Worm (Caenorhabditis elegans) whole organism, L4/young adult: ENCODE measurements around the gene F15H10.8.

ENCODE experiments used
- W03F9.2 ChIP-seq: fragments of 150-350 bp; optimal IDR thresholded peaks from 2 replicates; lab custom pipeline; 2014; ENCODE audit warnings: missing biosample characterization, missing genetic modification characterization
- dao-5 ChIP-seq: sonication (generic microtip); optimal IDR thresholded peaks from 2 replicates; lab custom pipeline; 2016; ENCODE audit warnings: missing genotype, missing genetic modification characterization, moderate library complexity, missing compliant biosample characterization
- him-1 ChIP-seq: sonication (generic microtip); optimal IDR thresholded peaks from 2 replicates; lab custom pipeline; 2016; ENCODE audit warnings: missing genotype, missing genetic modification reagents, missing genetic modification characterization, missing compliant biosample characterization

DNA sequence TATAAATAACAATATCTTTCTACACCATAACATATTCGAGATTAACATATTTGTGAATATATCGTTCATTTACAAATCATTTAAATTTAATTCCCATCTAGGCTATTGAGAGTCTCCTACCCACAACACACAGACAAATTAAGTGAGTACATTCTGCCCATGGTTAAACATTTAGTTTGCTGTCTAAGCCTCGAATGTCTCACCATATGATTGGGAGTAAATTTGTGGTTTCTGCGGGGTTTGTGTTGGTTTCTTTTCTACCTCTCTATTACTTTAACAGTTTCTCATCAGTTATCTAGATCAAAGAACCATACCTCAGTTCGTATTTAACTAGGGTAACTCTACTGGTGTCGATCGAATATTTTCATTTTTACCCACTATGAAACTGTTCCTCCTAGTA is 4.3 kb downstream of the F15H10.8 start, which contains the start of gene ugt-2:
- TF ChIP-seq dao-5 (tag; lab: Kevin White, UChicago) (no peak), him-1 (tag; lab: Kevin White, UChicago) (no peak), W03F9.2 (tag; lab: Kevin White, UChicago) (no peak)
